Worm (Caenorhabditis elegans): ENCODE measurements around the gene clc-31.

clc-31 gene

ce11 chrII:340224-340623 lies at the start of gene clc-31:
Gene clc-31 (plus strand): TSS chrII:340524.
- TF ChIP-seq tbx-11 (GFP tag; IDR thresholded peaks at IDR 0.05) (no peak), ama-1 (optimal IDR thresholded peaks at IDR 0.05) (no peak), pes-1 (GFP tag; IDR thresholded peaks at IDR 0.05) (no peak)

ce11 chrII:294606-295005 lies 45.7 kb upstream of the clc-31 start, which contains the start of gene B0432.11:
Gene B0432.11 (minus strand): TSS chrII:294706.
- TF ChIP-seq hmg-4 (GFP tag; optimal IDR thresholded peaks at IDR 0.05) (no peak), hmbx-1 (tag; optimal IDR thresholded peaks at IDR 0.05) (no peak), ets-7 (tag; optimal IDR thresholded peaks at IDR 0.05) (no peak), ceh-13 (GFP tag; optimal IDR thresholded peaks at IDR 0.05) (no peak), ama-1 (optimal IDR thresholded peaks at IDR 0.05) (no peak), flt-1 (GFP tag; IDR thresholded peaks at IDR 0.05) (no peak), tra-4 (tag; optimal IDR thresholded peaks at IDR 0.05) (no peak), B0310.2 (tag; optimal IDR thresholded peaks at IDR 0.05) (no peak), F13C5.2 (tag; optimal IDR thresholded peaks at IDR 0.05) (no peak), ceh-36 (tag; optimal IDR thresholded peaks at IDR 0.05) (no peak), pes-1 (GFP tag; IDR thresholded peaks at IDR 0.05) (no peak), tbx-37 (GFP tag; conservative IDR thresholded peaks at IDR 0.05) (no peak), scrt-1 (GFP tag; IDR thresholded peaks at IDR 0.05) (no peak)

ce11 chrII:296911-297440 lies 43.3 kb upstream of the clc-31 start, which contains the start of the genes clec-117 and B0432.1:
Gene clec-117 (minus strand): TSS chrII:297011.
Gene B0432.1 (plus strand): TSS chrII:297390.
- TF ChIP-seq F13C5.2 (tag; optimal IDR thresholded peaks at IDR 0.05) = no peak
- TF ChIP-seq hmbx-1 (tag; optimal IDR thresholded peaks at IDR 0.05) = no peak
- TF ChIP-seq pes-1 (GFP tag; IDR thresholded peaks at IDR 0.05) = no peak
- TF ChIP-seq flt-1 (GFP tag; IDR thresholded peaks at IDR 0.05) = no peak
- no peak for TF ChIP-seq tra-4 (tag; optimal IDR thresholded peaks at IDR 0.05)
- no peak for TF ChIP-seq tbx-37 (GFP tag; conservative IDR thresholded peaks at IDR 0.05)

ce11 chrII:299684-300083 lies 40.6 kb upstream of the clc-31 start, which contains the start of gene K01A2.6:
Gene K01A2.6 (plus strand): TSS chrII:299984.
- TF ChIP-seq tbx-11 (GFP tag; IDR thresholded peaks at IDR 0.05) = no peak
- no peak for TF ChIP-seq sea-1 (GFP tag; conservative IDR thresholded peaks at IDR 0.05)
- no peak for TF ChIP-seq ceh-36 (tag; optimal IDR thresholded peaks at IDR 0.05)
- no peak for TF ChIP-seq scrt-1 (GFP tag; IDR thresholded peaks at IDR 0.05)
- TF ChIP-seq tra-4 (tag; optimal IDR thresholded peaks at IDR 0.05) = no peak
- no peak for TF ChIP-seq pes-1 (GFP tag; IDR thresholded peaks at IDR 0.05)
- TF ChIP-seq B0310.2 (tag; optimal IDR thresholded peaks at IDR 0.05) = no peak
- TF ChIP-seq ets-7 (tag; optimal IDR thresholded peaks at IDR 0.05) = no peak
- TF ChIP-seq hnd-1 (tag; optimal IDR thresholded peaks at IDR 0.05) = no peak
- no peak for TF ChIP-seq F13C5.2 (tag; optimal IDR thresholded peaks at IDR 0.05)
- TF ChIP-seq flt-1 (GFP tag; IDR thresholded peaks at IDR 0.05) = no peak
- TF ChIP-seq aly-1 (tag; optimal IDR thresholded peaks at IDR 0.05) = no peak
- TF ChIP-seq ama-1 (optimal IDR thresholded peaks at IDR 0.05) = no peak
- TF ChIP-seq hmbx-1 (tag; optimal IDR thresholded peaks at IDR 0.05) = no peak

ce11 chrII:300977-301772 lies 39.1 kb upstream of the clc-31 start, which contains the start of gene K01A2.5:
Gene K01A2.5 (plus strand): TSS chrII:301273.
- TF ChIP-seq ets-7 (tag; optimal IDR thresholded peaks at IDR 0.05) = no peak
- TF ChIP-seq ama-1 (optimal IDR thresholded peaks at IDR 0.05) = no peak
- TF ChIP-seq hmg-4 (GFP tag; optimal IDR thresholded peaks at IDR 0.05) = no peak
- TF ChIP-seq B0310.2 (tag; optimal IDR thresholded peaks at IDR 0.05) = no peak
- no peak for TF ChIP-seq ceh-36 (tag; optimal IDR thresholded peaks at IDR 0.05)
- TF ChIP-seq tbx-11 (GFP tag; IDR thresholded peaks at IDR 0.05) = no peak
- TF ChIP-seq tbx-37 (GFP tag; conservative IDR thresholded peaks at IDR 0.05) = no peak
- no peak for TF ChIP-seq flt-1 (GFP tag; IDR thresholded peaks at IDR 0.05)
- TF ChIP-seq F13C5.2 (tag; optimal IDR thresholded peaks at IDR 0.05) = no peak
- no peak for TF ChIP-seq hnd-1 (tag; optimal IDR thresholded peaks at IDR 0.05)
- TF ChIP-seq aly-1 (tag; optimal IDR thresholded peaks at IDR 0.05) = no peak
- TF ChIP-seq hmbx-1 (tag; optimal IDR thresholded peaks at IDR 0.05) = no peak
- no peak for TF ChIP-seq scrt-1 (GFP tag; IDR thresholded peaks at IDR 0.05)
- TF ChIP-seq ceh-13 (GFP tag; optimal IDR thresholded peaks at IDR 0.05) = no peak
- TF ChIP-seq pes-1 (GFP tag; IDR thresholded peaks at IDR 0.05) = no peak
- no peak for TF ChIP-seq sea-1 (GFP tag; conservative IDR thresholded peaks at IDR 0.05)
- TF ChIP-seq tra-4 (tag; optimal IDR thresholded peaks at IDR 0.05) = no peak

ce11 chrII:303927-304711 lies 36.2 kb upstream of the clc-31 start:
- no peak for TF ChIP-seq sea-1 (GFP tag; conservative IDR thresholded peaks at IDR 0.05)
- TF ChIP-seq ama-1 (optimal IDR thresholded peaks at IDR 0.05) = no peak
- no peak for TF ChIP-seq pes-1 (GFP tag; IDR thresholded peaks at IDR 0.05)
- TF ChIP-seq tra-4 (tag; optimal IDR thresholded peaks at IDR 0.05) = no peak
- no peak for TF ChIP-seq B0310.2 (tag; optimal IDR thresholded peaks at IDR 0.05)
- no peak for TF ChIP-seq aly-1 (tag; optimal IDR thresholded peaks at IDR 0.05)
- TF ChIP-seq hmbx-1 (tag; optimal IDR thresholded peaks at IDR 0.05) = no peak
- TF ChIP-seq scrt-1 (GFP tag; IDR thresholded peaks at IDR 0.05) = no peak
- TF ChIP-seq flt-1 (GFP tag; IDR thresholded peaks at IDR 0.05) = no peak
- no peak for TF ChIP-seq ets-7 (tag; optimal IDR thresholded peaks at IDR 0.05)
- no peak for TF ChIP-seq tbx-37 (GFP tag; conservative IDR thresholded peaks at IDR 0.05)
- no peak for TF ChIP-seq hnd-1 (tag; optimal IDR thresholded peaks at IDR 0.05)
- TF ChIP-seq ceh-36 (tag; optimal IDR thresholded peaks at IDR 0.05) = no peak
- no peak for TF ChIP-seq tbx-11 (GFP tag; IDR thresholded peaks at IDR 0.05)
- no peak for TF ChIP-seq F13C5.2 (tag; optimal IDR thresholded peaks at IDR 0.05)
- TF ChIP-seq ceh-13 (GFP tag; optimal IDR thresholded peaks at IDR 0.05) = no peak
- no peak for TF ChIP-seq hmg-4 (GFP tag; optimal IDR thresholded peaks at IDR 0.05)
